Fruit fly (Drosophila melanogaster) whole organism, adult: Measurements from ENCODE around the gene CG11658.

Source experiments
- CG11617 ChIP-seq: fragments of 200-800 bp; sonication (Bioruptor generic); optimal IDR thresholded peaks from 2 replicates; lab custom pipeline; 2017; ENCODE audit warnings: mild to moderate bottlenecking, missing biosample characterization, missing genetic modification reagents, missing genetic modification characterization
- CG12768 ChIP-seq: fragments of 200-800 bp; sonication (Bioruptor generic); optimal IDR thresholded peaks from 2 replicates; lab custom pipeline; 2017; ENCODE audit warnings: missing biosample characterization, missing genetic modification characterization, mild to moderate bottlenecking, moderate library complexity, missing genetic modification reagents
- CG14711 ChIP-seq: fragments of 200-800 bp; sonication (Bioruptor generic); optimal IDR thresholded peaks from 2 replicates; lab custom pipeline; 2018; ENCODE audit warnings: missing biosample characterization, mild to moderate bottlenecking, missing genetic modification characterization, moderate library complexity
- CG1620 ChIP-seq: fragments of 200-800 bp; sonication (Bioruptor generic); optimal IDR thresholded peaks from 2 replicates; lab custom pipeline; 2016; ENCODE audit warnings: missing biosample characterization, missing genetic modification characterization
- CG33017 ChIP-seq: fragments of 200-800 bp; sonication (Bioruptor generic); optimal IDR thresholded peaks from 2 replicates; lab custom pipeline; 2018; ENCODE audit warnings: missing biosample characterization, mild to moderate bottlenecking, missing genetic modification characterization, moderate library complexity
- CG5204 ChIP-seq: fragments of 200-800 bp; sonication (Bioruptor generic); optimal IDR thresholded peaks from 2 replicates; lab custom pipeline; 2016; ENCODE audit warnings: missing biosample characterization, missing genetic modification characterization
- CG7045 ChIP-seq: fragments of 200-800 bp; sonication (Bioruptor generic); optimal IDR thresholded peaks from 2 replicates; lab custom pipeline; 2017; ENCODE audit warnings: missing biosample characterization, mild to moderate bottlenecking, missing genetic modification characterization
- CG7101 ChIP-seq: fragments of 200-800 bp; sonication (Bioruptor generic); optimal IDR thresholded peaks from 2 replicates; lab custom pipeline; 2018; ENCODE audit warnings: missing biosample characterization, mild to moderate bottlenecking, missing genetic modification characterization, moderate library complexity
- Clk ChIP-seq: fragments of 200-800 bp; sonication (Bioruptor generic); optimal IDR thresholded peaks from 2 replicates; lab custom pipeline; 2017; ENCODE audit warnings: missing biosample characterization, missing genetic modification characterization
- Crg-1 ChIP-seq: fragments of 200-800 bp; sonication (Bioruptor generic); optimal IDR thresholded peaks from 2 replicates; lab custom pipeline; 2016; ENCODE audit warnings: missing biosample characterization, missing genetic modification characterization
- Hr96 ChIP-seq: fragments of 200-800 bp; sonication (Bioruptor generic); optimal IDR thresholded peaks from 2 replicates; lab custom pipeline; 2016; ENCODE audit warnings: missing biosample characterization, missing genetic modification characterization
- Mnt ChIP-seq: fragments of 200-800 bp; sonication (Bioruptor generic); optimal IDR thresholded peaks from 2 replicates; lab custom pipeline; 2016; ENCODE audit warnings: missing biosample characterization, mild to moderate bottlenecking, missing genetic modification characterization
- bab1 ChIP-seq: fragments of 200-800 bp; sonication (Bioruptor generic); optimal IDR thresholded peaks from 3 replicates; lab custom pipeline; 2019; ENCODE audit warnings: missing biosample characterization, mild to moderate bottlenecking, missing genetic modification characterization, moderate library complexity
- cic ChIP-seq: fragments of 200-800 bp; sonication (Bioruptor generic); optimal IDR thresholded peaks from 2 replicates; lab custom pipeline; 2017; ENCODE audit warnings: missing biosample characterization, mild to moderate bottlenecking, missing genetic modification characterization, moderate library complexity
- cnc ChIP-seq, 2 experiments: fragments of >200 bp; optimal IDR thresholded peaks; 2 replicates each; lab custom pipeline; 2017
- kay ChIP-seq: fragments of 200-800 bp; sonication (Bioruptor generic); peaks from one replicate; lab custom pipeline; 2016; ENCODE audit warnings: missing biosample characterization, missing genetic modification characterization, borderline replicate concordance
- ovo ChIP-seq: fragments of 200-800 bp; sonication (Bioruptor generic); optimal IDR thresholded peaks from 2 replicates; lab custom pipeline; 2016; ENCODE audit warnings: missing biosample characterization, missing genetic modification characterization
- pad ChIP-seq: fragments of 200-800 bp; sonication (Bioruptor generic); optimal IDR thresholded peaks from 3 replicates; lab custom pipeline; 2017; ENCODE audit warnings: missing biosample characterization, missing genetic modification characterization, mild to moderate bottlenecking, moderate library complexity, missing genetic modification reagents
- tj ChIP-seq: fragments of 200-800 bp; sonication (Bioruptor generic); optimal IDR thresholded peaks from 3 replicates; lab custom pipeline; 2017; ENCODE audit warnings: missing biosample characterization, mild to moderate bottlenecking, missing genetic modification characterization, moderate library complexity
- toe ChIP-seq: fragments of 200-800 bp; sonication (Bioruptor generic); optimal IDR thresholded peaks from 2 replicates; lab custom pipeline; 2016; ENCODE audit warnings: missing biosample characterization, missing genetic modification characterization

The CG11658 gene

DNA sequence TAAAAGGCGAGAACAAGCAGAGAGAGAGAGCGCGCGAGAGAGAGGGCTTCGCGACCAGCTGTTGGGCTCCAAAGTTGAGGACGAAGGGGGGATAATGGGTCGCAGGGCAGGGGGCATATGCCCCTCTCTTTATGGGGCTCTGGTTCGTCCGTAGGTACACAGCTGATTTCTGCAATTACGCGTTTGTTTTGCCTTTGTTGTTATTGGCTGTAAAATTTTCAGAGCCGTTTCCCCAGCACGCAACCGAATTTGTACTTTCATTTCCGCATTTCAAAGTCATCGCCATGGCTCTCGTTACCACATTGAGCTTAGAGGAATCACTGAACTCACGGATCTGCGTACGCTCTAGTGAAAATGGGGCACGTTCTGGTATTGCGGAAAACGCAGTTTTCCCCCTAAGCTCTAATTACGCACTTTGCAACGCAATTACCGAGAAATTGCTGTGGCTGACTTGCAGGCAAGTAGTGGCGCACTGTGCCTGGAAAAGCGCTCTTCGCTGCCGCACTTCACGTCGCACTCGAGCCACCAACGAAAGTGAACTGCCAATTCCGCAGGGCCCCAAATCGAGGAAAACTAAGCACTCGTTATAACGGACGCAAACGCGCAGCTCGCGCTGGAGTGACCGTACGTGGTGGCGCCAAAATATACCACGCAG, at the start of gene CG11658:
Gene CG11658 (minus strand): TSS at position 576 of the 655 bp plus-strand sequence.
- TF ChIP-seq pad (GFP tag; lab: Kevin White, UChicago) (peak; percentile 69), CG11617 (GFP tag; lab: Kevin White, UChicago) (peak; percentile 35), CG7101 (no peak), CG12768 (GFP tag; lab: Kevin White, UChicago) (peak; percentile 54), cic (GFP tag; lab: Kevin White, UChicago) (peak; percentile 73), bab1 (GFP tag; lab: Kevin White, UChicago) (peak; percentile 77)

DNA sequence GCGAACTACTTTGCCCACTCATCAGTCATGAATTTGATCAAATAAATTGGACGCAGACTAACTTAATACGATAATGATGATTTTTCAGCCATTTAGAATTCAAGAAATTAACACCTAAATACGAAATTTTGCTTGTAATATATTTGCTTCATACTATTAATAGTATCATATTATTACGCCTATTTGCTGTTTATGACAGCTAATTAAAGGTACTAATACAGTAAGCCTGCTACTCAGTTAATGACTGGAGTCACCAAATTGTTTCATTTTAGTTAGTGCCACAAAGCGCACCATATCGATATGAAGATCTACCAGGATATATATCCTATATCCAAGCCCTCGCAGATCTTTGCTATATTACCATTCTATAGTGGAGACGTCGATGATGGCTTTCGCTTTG, 42.7 kb upstream of the CG11658 start, which contains the start of gene Gr68a:
Gene Gr68a (plus strand): TSS at position 301 of the 400 bp plus-strand sequence.
- no peak for TF ChIP-seq CG7101
- no peak for TF ChIP-seq CG12768 (GFP tag; lab: Kevin White, UChicago)
- TF ChIP-seq CG5204 (GFP tag; lab: Kevin White, UChicago), result no peak
- TF ChIP-seq CG1620 (GFP tag; lab: Kevin White, UChicago), result no peak
- TF ChIP-seq CG11617 (GFP tag; lab: Kevin White, UChicago), result no peak
- TF ChIP-seq kay (GFP tag; lab: Kevin White, UChicago), result no peak
- TF ChIP-seq cic (GFP tag; lab: Kevin White, UChicago), result no peak
- TF ChIP-seq tj (GFP tag; lab: Kevin White, UChicago), result no peak
- TF ChIP-seq Mnt (GFP tag; lab: Kevin White, UChicago), result no peak
- no peak for TF ChIP-seq Crg-1 (GFP tag; lab: Kevin White, UChicago)
- no peak for TF ChIP-seq ovo (GFP tag; lab: Kevin White, UChicago)

DNA sequence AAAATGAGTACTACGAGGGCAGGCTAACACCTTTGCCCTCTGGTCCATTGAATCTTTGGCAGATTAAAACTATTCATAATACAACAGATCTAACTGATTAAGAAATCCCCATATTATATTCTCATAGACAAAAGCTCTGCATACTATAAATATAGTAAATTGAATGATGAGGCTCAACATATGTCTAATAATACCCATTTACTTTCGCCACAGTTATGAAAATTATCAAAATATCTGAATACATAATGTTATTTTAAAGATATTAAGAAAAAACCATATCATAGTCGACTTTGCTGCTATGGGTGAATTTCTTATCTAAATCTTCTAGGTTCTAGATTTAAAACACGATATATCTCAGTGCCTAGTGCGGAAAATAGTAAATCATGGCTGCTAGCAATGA, 23.5 kb upstream of the CG11658 start, which contains the start of gene CG32087:
Gene CG32087 (plus strand): TSS at position 301 of the 400 bp plus-strand sequence.
- TF ChIP-seq CG1620 (GFP tag; lab: Kevin White, UChicago), result no peak

DNA sequence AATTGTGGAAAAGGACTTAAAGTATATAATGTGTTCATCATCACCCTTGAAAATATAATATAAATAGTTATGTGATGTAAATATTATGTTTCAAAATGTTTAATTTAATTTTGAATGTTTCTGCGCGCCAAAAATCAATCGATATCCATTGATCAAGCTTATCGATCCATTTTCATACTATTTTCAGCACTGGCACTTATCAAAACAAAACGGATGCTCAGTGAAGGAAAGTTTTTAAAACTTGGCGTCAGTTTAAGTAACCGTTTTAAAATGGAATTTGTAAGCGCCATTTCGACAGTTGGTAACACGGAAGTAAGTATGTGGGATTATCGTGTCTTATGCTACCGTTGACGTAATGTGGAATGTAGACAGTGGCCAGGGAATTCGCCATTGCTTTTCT, 19.8 kb upstream of the CG11658 start, which contains the start of gene sunn:
Gene sunn (plus strand): TSS at position 202 of the 400 bp plus-strand sequence.
- no peak for TF ChIP-seq toe
- peak; percentile 86 for TF ChIP-seq kay (GFP tag; lab: Kevin White, UChicago)

DNA sequence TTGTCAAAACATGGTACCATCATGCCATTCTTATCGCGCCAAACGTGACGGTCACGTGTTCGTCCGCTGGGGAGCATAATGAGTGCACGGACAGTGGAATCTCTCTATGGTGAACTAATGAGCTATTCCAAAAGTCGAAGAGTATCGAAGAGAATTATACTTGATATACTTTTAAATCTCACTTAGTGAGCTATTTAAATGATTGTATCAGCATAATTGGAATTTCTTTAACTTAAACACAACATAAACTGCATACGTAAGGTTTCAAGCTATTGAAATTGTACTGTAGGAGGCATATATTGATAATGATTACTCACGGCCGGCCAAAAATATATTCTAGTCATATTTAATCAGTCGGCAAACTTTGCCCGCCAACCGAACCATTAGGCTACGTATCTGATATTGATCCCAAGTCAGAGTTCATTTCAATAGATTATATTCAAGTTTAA, 13.2 kb upstream of the CG11658 start:
- TF ChIP-seq tj (GFP tag; lab: Kevin White, UChicago), result peak; percentile 77
- peak; percentile 43 for TF ChIP-seq CG33017 (tag; lab: Kevin White, UChicago)
- TF ChIP-seq CG14711 (tag; lab: Kevin White, UChicago), result peak; percentile 48
- no peak for TF ChIP-seq cnc (optimal IDR thresholded peaks at IDR 0.05; lab: Kevin White, UChicago)
- peak; percentile 54 for TF ChIP-seq CG7101
- no peak for TF ChIP-seq Mnt (GFP tag; lab: Kevin White, UChicago)
- peak; percentile 4 for TF ChIP-seq CG5204 (GFP tag; lab: Kevin White, UChicago)
- peak; percentile 4 for TF ChIP-seq Hr96 (GFP tag; lab: Kevin White, UChicago)

DNA sequence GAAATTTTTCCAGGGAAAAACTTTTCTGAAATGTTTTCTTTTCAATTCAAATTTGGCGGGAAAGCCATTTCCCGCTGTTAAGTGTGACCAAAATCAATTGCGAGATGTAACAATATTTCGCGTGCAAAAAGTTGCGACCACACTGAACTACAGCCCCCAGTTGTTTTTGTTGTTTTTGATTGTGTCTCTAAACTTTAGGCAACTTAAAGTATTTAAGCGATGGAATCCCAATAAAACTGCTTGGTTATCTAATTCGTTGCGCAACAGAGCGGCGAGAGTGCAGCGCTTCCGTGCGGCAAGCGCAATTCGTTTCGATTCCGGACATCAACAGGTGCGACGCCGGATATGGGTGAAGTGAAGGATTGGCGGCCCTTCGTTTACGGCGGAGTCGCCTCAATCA, 12.4 kb upstream of the CG11658 start, which contains the start of gene Bmcp:
Gene Bmcp (plus strand): TSS at position 155 of the 400 bp plus-strand sequence.
- TF ChIP-seq bab1 (GFP tag; lab: Kevin White, UChicago), result peak; percentile 42
- no peak for TF ChIP-seq CG11617 (GFP tag; lab: Kevin White, UChicago)

DNA sequence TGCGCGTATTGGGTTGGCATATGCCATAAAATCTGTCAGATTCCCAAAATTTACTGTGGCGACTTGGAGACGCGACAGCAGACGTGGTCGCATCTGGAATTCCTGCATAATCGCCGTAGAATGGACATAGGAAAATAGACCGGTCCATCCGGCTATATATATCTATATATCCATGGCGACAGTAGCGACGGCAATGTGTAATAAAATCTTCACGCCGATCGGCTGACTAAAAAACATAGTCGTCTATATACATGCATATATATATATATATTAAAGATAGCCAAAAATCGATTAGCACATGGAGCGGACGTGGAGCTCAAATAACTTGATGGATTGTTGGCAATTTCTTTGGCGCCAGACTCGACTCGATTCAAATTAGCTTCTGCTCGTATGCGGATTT, 9.6 kb upstream of the CG11658 start:
- TF ChIP-seq cic (GFP tag; lab: Kevin White, UChicago) (no peak), CG11617 (GFP tag; lab: Kevin White, UChicago) (no peak), CG7045 (GFP tag; lab: Kevin White, UChicago) (no peak), Crg-1 (GFP tag; lab: Kevin White, UChicago) (no peak), CG5204 (GFP tag; lab: Kevin White, UChicago) (no peak), Clk (GFP tag; lab: Kevin White, UChicago) (no peak), bab1 (GFP tag; lab: Kevin White, UChicago) (no peak), pad (GFP tag; lab: Kevin White, UChicago) (no peak), CG33017 (tag; lab: Kevin White, UChicago) (no peak), CG14711 (tag; lab: Kevin White, UChicago) (no peak)

DNA sequence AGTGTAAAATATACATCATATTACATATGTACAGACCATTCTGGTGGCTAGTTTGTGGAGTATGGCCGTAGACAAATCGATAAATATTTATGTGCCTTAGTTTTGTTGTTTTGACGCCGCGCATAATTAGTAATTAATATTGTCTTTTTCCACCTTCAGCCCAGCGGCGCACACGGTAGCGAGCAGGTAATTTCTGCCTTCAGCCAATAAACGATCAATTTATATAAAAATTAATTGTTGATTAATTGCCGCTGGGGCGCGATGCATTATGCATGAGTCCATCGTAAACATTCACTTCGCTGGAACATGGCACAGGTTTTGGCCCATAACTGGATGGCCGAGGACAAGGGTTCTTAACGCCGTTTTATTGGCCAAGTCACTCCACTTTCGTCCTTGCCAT, 8.9 kb upstream of the CG11658 start:
- no peak for TF ChIP-seq Hr96 (GFP tag; lab: Kevin White, UChicago)
- no peak for TF ChIP-seq Crg-1 (GFP tag; lab: Kevin White, UChicago)
- TF ChIP-seq CG11617 (GFP tag; lab: Kevin White, UChicago), result no peak
- no peak for TF ChIP-seq toe
- TF ChIP-seq CG12768 (GFP tag; lab: Kevin White, UChicago), result no peak
- TF ChIP-seq pad (GFP tag; lab: Kevin White, UChicago), result no peak
- TF ChIP-seq CG33017 (tag; lab: Kevin White, UChicago), result no peak
- no peak for TF ChIP-seq tj (GFP tag; lab: Kevin White, UChicago)
- TF ChIP-seq Mnt (GFP tag; lab: Kevin White, UChicago), result no peak
- no peak for TF ChIP-seq CG14711 (tag; lab: Kevin White, UChicago)
- no peak for TF ChIP-seq CG7045 (GFP tag; lab: Kevin White, UChicago)
- TF ChIP-seq CG7101, result no peak
